Worm (Caenorhabditis elegans) whole organism, L1 larva: ENCODE data around the gene F59E12.17.

Experiments
- C04F5.9 ChIP-seq: sonication (generic microtip); optimal IDR thresholded peaks from 2 replicates; lab custom pipeline; 2016; ENCODE audit warnings: missing genetic modification characterization, missing compliant biosample characterization
- C16A3.4 ChIP-seq: fragments of 150-350 bp; optimal IDR thresholded peaks from 2 replicates; lab custom pipeline; 2014; ENCODE audit warnings: missing biosample characterization, missing genetic modification characterization
- C34B4.2 ChIP-seq: sonication (generic microtip); optimal IDR thresholded peaks from 2 replicates; lab custom pipeline; 2017; ENCODE audit warnings: mild to moderate bottlenecking, missing genetic modification characterization, missing compliant biosample characterization
- aha-1 ChIP-seq: fragments of 150-350 bp; optimal IDR thresholded peaks from 2 replicates; lab custom pipeline; 2014; ENCODE audit warnings: missing biosample characterization, missing genetic modification characterization
- alr-1 ChIP-seq: fragments of 200-800 bp; sonication (Bioruptor generic); optimal IDR thresholded peaks from 2 replicates; lab custom pipeline; 2018; ENCODE audit warnings: borderline replicate concordance, mild to moderate bottlenecking, missing genetic modification characterization, missing compliant biosample characterization
- ama-1 ChIP-seq: fragments of 150-350 bp; optimal IDR thresholded peaks from 2 replicates; lab custom pipeline; 2014
- blmp-1 ChIP-seq: fragments of 150-350 bp; optimal IDR thresholded peaks from 2 replicates; lab custom pipeline; 2014; ENCODE audit warnings: missing biosample characterization, missing genetic modification characterization
- ceh-63 ChIP-seq: fragments of 200-800 bp; sonication (Bioruptor generic); optimal IDR thresholded peaks from 2 replicates; lab custom pipeline; 2018; ENCODE audit warnings: mild to moderate bottlenecking, missing genetic modification characterization, missing compliant biosample characterization
- ceh-88 ChIP-seq: fragments of 200-800 bp; sonication (Bioruptor generic); IDR thresholded peaks from 2 replicates; pipeline ENCODE4 v1.3.6; 2022; ENCODE audit warnings: missing genetic modification characterization, missing compliant biosample characterization
- dpl-1 ChIP-seq, 3 experiments: fragments of 150-350 bp in 2 of 3; sonication (generic microtip) in 1 of 3; optimal IDR thresholded peaks; 2 replicates each; lab custom pipeline; 2014 to 2017; ENCODE audit warnings: missing biosample characterization in 3 of 3, missing genetic modification characterization in 3 of 3, missing genetic modification reagents in 3 of 3
- egl-27 ChIP-seq, 2 experiments: fragments of 150-350 bp in 1 of 2; sonication (generic microtip); optimal IDR thresholded peaks; 3 replicates each; lab custom pipeline; 2017 to 2018; ENCODE audit warnings: missing biosample characterization in 2 of 2, missing genetic modification characterization in 2 of 2, missing genetic modification reagents in 2 of 2
- elt-2 ChIP-seq: sonication (generic microtip); optimal IDR thresholded peaks from 2 replicates; lab custom pipeline; 2016; ENCODE audit warnings: missing genetic modification characterization, mild to moderate bottlenecking, inconsistent platforms, missing compliant biosample characterization, missing genetic modification reagents
- elt-3 ChIP-seq, 6 experiments: fragments of 150-350 bp in 1 of 6; sonication (generic microtip); optimal IDR thresholded peaks; 2 replicates each; lab custom pipeline; 2017 to 2018; ENCODE audit warnings: missing biosample characterization in 6 of 6, missing genetic modification characterization in 6 of 6, inconsistent platforms in 1 of 6
- ets-5 ChIP-seq: fragments of 200-800 bp; sonication (Bioruptor generic); IDR thresholded peaks from 2 replicates; pipeline ENCODE4 v1.3.6; 2022; ENCODE audit warnings: missing genetic modification characterization, missing compliant biosample characterization
- fkh-10 ChIP-seq: sonication (generic microtip); optimal IDR thresholded peaks from 2 replicates; lab custom pipeline; 2017; ENCODE audit warnings: missing biosample characterization, missing genetic modification reagents, missing genetic modification characterization
- fkh-4 ChIP-seq: sonication (generic microtip); optimal IDR thresholded peaks from 2 replicates; lab custom pipeline; 2016; ENCODE audit warnings: missing compliant biosample characterization, missing genetic modification characterization, borderline replicate concordance
- fkh-8 ChIP-seq: sonication (generic microtip); optimal IDR thresholded peaks from 2 replicates; lab custom pipeline; 2016; ENCODE audit warnings: mild to moderate bottlenecking, missing genetic modification characterization, missing compliant biosample characterization
- fos-1 ChIP-seq: fragments of 150-350 bp; optimal IDR thresholded peaks from 2 replicates; lab custom pipeline; 2014; ENCODE audit warnings: missing biosample characterization, missing genetic modification characterization
- hlh-4 ChIP-seq: sonication (generic microtip); optimal IDR thresholded peaks from 2 replicates; lab custom pipeline; 2016; ENCODE audit warnings: mild to moderate bottlenecking, missing genetic modification characterization, missing compliant biosample characterization
- isw-1 ChIP-seq: fragments of 200-800 bp; sonication (Bioruptor generic); IDR thresholded peaks from 2 replicates; pipeline ENCODE4 v1.3.6; 2022; ENCODE audit warnings: missing genetic modification characterization, missing compliant biosample characterization
- jun-1 ChIP-seq: fragments of 150-350 bp; optimal IDR thresholded peaks from 2 replicates; lab custom pipeline; 2014; ENCODE audit warnings: missing biosample characterization, missing genetic modification reagents, missing genetic modification characterization
- lin-13 ChIP-seq: fragments of 150-350 bp; optimal IDR thresholded peaks from 2 replicates; lab custom pipeline; 2014; ENCODE audit warnings: missing biosample characterization, missing genetic modification reagents, missing genetic modification characterization
- lin-15B ChIP-seq: fragments of 150-350 bp; sonication (generic microtip); optimal IDR thresholded peaks from 3 replicates; lab custom pipeline; 2014; ENCODE audit warnings: missing biosample characterization, missing genetic modification characterization
- lin-35 ChIP-seq, 2 experiments: fragments of 150-350 bp; optimal IDR thresholded peaks; 2 replicates each; lab custom pipeline; 2014; ENCODE audit warnings: missing biosample characterization in 2 of 2, missing genetic modification characterization in 2 of 2, missing genetic modification reagents in 2 of 2
- lin-39 ChIP-seq: fragments of 150-350 bp; optimal IDR thresholded peaks from 2 replicates; lab custom pipeline; 2014; ENCODE audit warnings: missing biosample characterization, missing genetic modification reagents, missing genetic modification characterization
- lir-3 ChIP-seq: sonication (generic microtip); optimal IDR thresholded peaks from 2 replicates; lab custom pipeline; 2016; ENCODE audit warnings: mild to moderate bottlenecking, missing genetic modification characterization, moderate library complexity, missing compliant biosample characterization; ENCODE audit not compliant: poor library complexity
- lsy-2 ChIP-seq, 2 experiments: fragments of 150-350 bp; optimal IDR thresholded peaks; 2 replicates each; lab custom pipeline; 2014; ENCODE audit warnings: missing biosample characterization in 2 of 2, missing genetic modification characterization in 2 of 2
- mab-9 ChIP-seq: fragments of 200-800 bp; sonication (Bioruptor generic); IDR thresholded peaks from 2 replicates; pipeline ENCODE4 v1.3.6; 2022; ENCODE audit warnings: missing genetic modification reagents, missing genetic modification characterization, missing compliant biosample characterization
- mef-2 ChIP-seq: fragments of 150-350 bp; optimal IDR thresholded peaks from 2 replicates; lab custom pipeline; 2014; ENCODE audit warnings: missing biosample characterization, missing genetic modification characterization
- mep-1 ChIP-seq: fragments of 150-350 bp; optimal IDR thresholded peaks from 2 replicates; lab custom pipeline; 2014; ENCODE audit warnings: missing biosample characterization, missing genetic modification characterization
- nhr-11 ChIP-seq: fragments of 150-350 bp; optimal IDR thresholded peaks from 2 replicates; lab custom pipeline; 2014; ENCODE audit warnings: missing biosample characterization, missing genetic modification characterization
- nhr-12 ChIP-seq: sonication (generic microtip); optimal IDR thresholded peaks from 2 replicates; lab custom pipeline; 2017; ENCODE audit warnings: missing biosample characterization, missing genetic modification characterization
- nhr-20 ChIP-seq: sonication (generic microtip); optimal IDR thresholded peaks from 2 replicates; lab custom pipeline; 2016; ENCODE audit warnings: mild to moderate bottlenecking, missing genetic modification characterization, missing compliant biosample characterization
- nhr-237 ChIP-seq: fragments of 150-350 bp; optimal IDR thresholded peaks from 2 replicates; lab custom pipeline; 2014; ENCODE audit warnings: missing biosample characterization, missing genetic modification characterization
- nhr-28 ChIP-seq: fragments of 150-350 bp; optimal IDR thresholded peaks from 2 replicates; lab custom pipeline; 2014; ENCODE audit warnings: missing biosample characterization, missing genetic modification characterization
- nhr-47 ChIP-seq: sonication (generic microtip); optimal IDR thresholded peaks from 2 replicates; lab custom pipeline; 2016; ENCODE audit warnings: mild to moderate bottlenecking, missing genetic modification characterization, moderate library complexity, missing compliant biosample characterization
- nhr-84 ChIP-seq: sonication (generic microtip); optimal IDR thresholded peaks from 2 replicates; lab custom pipeline; 2017; ENCODE audit warnings: missing biosample characterization, missing genetic modification characterization
- pag-3 ChIP-seq: sonication (generic microtip); optimal IDR thresholded peaks from 2 replicates; lab custom pipeline; 2017; ENCODE audit warnings: missing genetic modification characterization, mild to moderate bottlenecking, missing compliant biosample characterization, antibody characterized with exemption, borderline replicate concordance; ENCODE audit not compliant: insufficient read depth
- pax-3 ChIP-seq: fragments of 200-800 bp; sonication (Bioruptor generic); optimal IDR thresholded peaks from 2 replicates; lab custom pipeline; 2018; ENCODE audit warnings: mild to moderate bottlenecking, missing genetic modification characterization, moderate library complexity, missing compliant biosample characterization
- pqm-1 ChIP-seq: sonication (generic microtip); optimal IDR thresholded peaks from 3 replicates; lab custom pipeline; 2017; ENCODE audit warnings: missing biosample characterization, missing genetic modification characterization
- rnt-1 ChIP-seq: sonication (generic microtip); optimal IDR thresholded peaks from 2 replicates; lab custom pipeline; 2016; ENCODE audit warnings: mild to moderate bottlenecking, missing genetic modification characterization, moderate library complexity, missing compliant biosample characterization
- snu-23 ChIP-seq: sonication (generic microtip); optimal IDR thresholded peaks from 2 replicates; lab custom pipeline; 2016; ENCODE audit warnings: missing genetic modification characterization, missing compliant biosample characterization
- sptf-1 ChIP-seq: fragments of 150-350 bp; optimal IDR thresholded peaks from 2 replicates; lab custom pipeline; 2014; ENCODE audit warnings: missing biosample characterization, missing genetic modification characterization
- sup-37 ChIP-seq: fragments of 200-800 bp; sonication (Bioruptor generic); optimal IDR thresholded peaks from 2 replicates; lab custom pipeline; 2018; ENCODE audit warnings: mild to moderate bottlenecking, missing genetic modification characterization, missing compliant biosample characterization
- swsn-7 ChIP-seq: sonication (generic microtip); optimal IDR thresholded peaks from 2 replicates; lab custom pipeline; 2016; ENCODE audit warnings: missing genetic modification characterization, missing compliant biosample characterization
- tbx-2 ChIP-seq: sonication (generic microtip); optimal IDR thresholded peaks from 2 replicates; lab custom pipeline; 2016; ENCODE audit warnings: missing genetic modification characterization, missing compliant biosample characterization
- unc-130 ChIP-seq: fragments of 150-350 bp; optimal IDR thresholded peaks from 2 replicates; lab custom pipeline; 2017; ENCODE audit warnings: missing biosample characterization, missing genetic modification characterization, inconsistent platforms
- unc-30 ChIP-seq: sonication (generic microtip); optimal IDR thresholded peaks from 2 replicates; lab custom pipeline; 2017; ENCODE audit warnings: missing biosample characterization, missing genetic modification characterization
- unc-62 ChIP-seq: fragments of 150-350 bp; optimal IDR thresholded peaks from 2 replicates; lab custom pipeline; 2014; ENCODE audit warnings: missing biosample characterization, missing genetic modification reagents, missing genetic modification characterization
- vab-15 ChIP-seq: sonication (generic microtip); optimal IDR thresholded peaks from 2 replicates; lab custom pipeline; 2017; ENCODE audit warnings: missing genotype, mild to moderate bottlenecking, missing genetic modification characterization, missing compliant biosample characterization
- xbp-1 ChIP-seq: sonication (generic microtip); optimal IDR thresholded peaks from 2 replicates; lab custom pipeline; 2016; ENCODE audit warnings: missing genetic modification characterization, missing compliant biosample characterization
- zag-1 ChIP-seq: fragments of 150-350 bp; optimal IDR thresholded peaks from 2 replicates; lab custom pipeline; 2014; ENCODE audit warnings: missing biosample characterization, missing genetic modification characterization
- zip-4 ChIP-seq: fragments of 200-800 bp; sonication (Bioruptor generic); optimal IDR thresholded peaks from 2 replicates; lab custom pipeline; 2018; ENCODE audit warnings: mild to moderate bottlenecking, missing genetic modification characterization, moderate library complexity, missing compliant biosample characterization
- ztf-4 ChIP-seq: fragments of 150-350 bp; optimal IDR thresholded peaks from 2 replicates; lab custom pipeline; 2014; ENCODE audit warnings: missing biosample characterization, missing genetic modification characterization

Gene F59E12.17

ce11 chrII:5688959-5689358, 39.7 kb upstream of the F59E12.17 start, which contains the start of gene C25H3.11:
C25H3.11 (minus strand) TSS chrII:5689040.
- TF ChIP-seq lsy-2 (tag; optimal IDR thresholded peaks at IDR 0.05; lab: Kevin White, UChicago), result peak; percentile 11 to 14
- TF ChIP-seq fkh-8, result no peak
- TF ChIP-seq snu-23 (GFP tag; lab: Kevin White, UChicago), result peak; percentile 53
- TF ChIP-seq fkh-10 (GFP tag; lab: Kevin White, UChicago), result no peak
- TF ChIP-seq swsn-7 (tag; lab: Kevin White, UChicago), result peak; percentile 3
- no peak for TF ChIP-seq mef-2 (tag; lab: Kevin White, UChicago)
- TF ChIP-seq rnt-1, result peak; percentile 26
- no peak for TF ChIP-seq zip-4
- no peak for TF ChIP-seq mab-9 (GFP tag; lab: Robert Waterston, UW)
- no peak for TF ChIP-seq ets-5 (GFP tag; lab: Robert Waterston, UW)
- no peak for TF ChIP-seq hlh-4 (tag; lab: Kevin White, UChicago)
- no peak for TF ChIP-seq nhr-11 (tag; lab: Kevin White, UChicago)
- TF ChIP-seq tbx-2, result no peak
- TF ChIP-seq pag-3 (tag; lab: Kevin White, UChicago), result no peak
- no peak for TF ChIP-seq C04F5.9 (tag; lab: Kevin White, UChicago)
- no peak for TF ChIP-seq vab-15 (tag; lab: Kevin White, UChicago)
- peak; percentile 31 for TF ChIP-seq nhr-20 (tag; lab: Kevin White, UChicago)
- no peak for TF ChIP-seq unc-30 (tag; lab: Kevin White, UChicago)
- no peak for TF ChIP-seq ceh-63 (GFP tag; lab: Kevin White, UChicago)
- no peak for TF ChIP-seq C34B4.2 (tag; lab: Kevin White, UChicago)
- no peak for TF ChIP-seq nhr-12 (tag; lab: Kevin White, UChicago)
- no peak for TF ChIP-seq lin-39
- no peak for TF ChIP-seq fos-1 (tag; lab: Kevin White, UChicago)
- TF ChIP-seq lin-35 (GFP tag; optimal IDR thresholded peaks at IDR 0.05; lab: Kevin White, UChicago), result peak in 1 of 2 experiments; percentile 40
- TF ChIP-seq nhr-47 (tag; lab: Kevin White, UChicago), result no peak
- no peak for TF ChIP-seq isw-1 (GFP tag; lab: Robert Waterston, UW)
- TF ChIP-seq C16A3.4, result peak; percentile 24
- TF ChIP-seq nhr-28, result no peak
- TF ChIP-seq zag-1 (tag; lab: Kevin White, UChicago), result no peak
- peak; percentile 6 for TF ChIP-seq unc-130
- no peak for TF ChIP-seq xbp-1
- no peak for TF ChIP-seq aha-1 (tag; lab: Kevin White, UChicago)
- TF ChIP-seq ceh-88, result no peak
- TF ChIP-seq elt-3 (tag; optimal IDR thresholded peaks at IDR 0.05; lab: Kevin White, UChicago), result no peak
- TF ChIP-seq jun-1 (tag; lab: Kevin White, UChicago), result no peak
- TF ChIP-seq sup-37 (GFP tag; lab: Kevin White, UChicago), result no peak
- no peak for TF ChIP-seq nhr-84 (tag; lab: Kevin White, UChicago)
- peak; percentile 15 for TF ChIP-seq lin-15B (tag; lab: Kevin White, UChicago)
- TF ChIP-seq dpl-1 (GFP tag; optimal IDR thresholded peaks at IDR 0.05; lab: Kevin White, UChicago), result peak in 2 of 3 experiments; percentile 9 to 27
- no peak for TF ChIP-seq ztf-4 (tag; lab: Kevin White, UChicago)
- TF ChIP-seq lir-3, result no peak
- no peak for TF ChIP-seq lin-13 (GFP tag; lab: Kevin White, UChicago)
- no peak for TF ChIP-seq egl-27 (tag; optimal IDR thresholded peaks at IDR 0.05; lab: Kevin White, UChicago)
- no peak for TF ChIP-seq ama-1 (lab: Kevin White, UChicago)
- no peak for TF ChIP-seq fkh-4 (tag; lab: Kevin White, UChicago)
- TF ChIP-seq pax-3 (tag; lab: Kevin White, UChicago), result no peak
- TF ChIP-seq alr-1 (tag; lab: Kevin White, UChicago), result no peak
- TF ChIP-seq sptf-1, result no peak
- no peak for TF ChIP-seq blmp-1 (tag; lab: Kevin White, UChicago)
- TF ChIP-seq pqm-1 (tag; lab: Kevin White, UChicago), result no peak
- TF ChIP-seq nhr-237 (tag; lab: Kevin White, UChicago), result no peak
- peak; percentile 31 for TF ChIP-seq mep-1 (tag; lab: Kevin White, UChicago)
- peak; percentile 34 for TF ChIP-seq elt-2 (tag; lab: Kevin White, UChicago)
- TF ChIP-seq unc-62 (GFP tag; lab: Kevin White, UChicago), result no peak
